Fruit fly (Drosophila melanogaster): ENCODE results near the gene mrt.

mrt gene

dm6 chr3R:27229368-27229767 lies 53.1 kb downstream of the mrt start, which contains the start of gene CG42814:
TSS of gene CG42814 (minus strand) at chr3R:27229468.
- TF ChIP-seq woc (GFP tag; optimal IDR thresholded peaks at IDR 0.05), result no peak

DNA sequence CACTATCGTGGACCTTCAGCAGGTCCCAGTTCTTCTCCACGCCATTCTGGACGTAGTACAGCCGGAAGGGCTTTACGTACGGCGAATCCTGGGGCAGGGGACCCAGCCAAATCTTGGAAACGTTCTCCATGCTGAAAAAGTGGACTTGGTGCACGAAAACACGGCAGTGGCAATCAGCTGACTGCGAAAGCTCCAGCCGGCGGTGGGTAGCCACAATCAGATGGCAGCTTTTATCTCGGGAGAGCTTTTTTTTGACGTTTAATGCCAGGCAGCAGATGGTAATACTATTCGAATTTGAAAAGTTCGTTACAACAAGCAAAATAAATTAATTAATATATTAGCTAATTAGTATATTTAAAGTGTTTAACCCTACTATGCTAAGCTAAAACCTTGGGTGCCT lies 54.1 kb downstream of the mrt start, which contains the start of gene CG42813:
Gene CG42813 (minus strand): TSS at position 220 of the 400 bp plus-strand sequence.
- TF ChIP-seq Rel (GFP tag; optimal IDR thresholded peaks at IDR 0.05) (no peak), Rel (tag; optimal IDR thresholded peaks at IDR 0.05) (no peak), GATAd (GFP tag; optimal IDR thresholded peaks at IDR 0.05) (no peak)

Data from whole organism, wandering third instar larva.